Fruit fly (Drosophila melanogaster): ENCODE data around the gene uif.

- TF ChIP-seq CG8478 (optimal IDR thresholded peaks at IDR 0.05) (no peak), pan (optimal IDR thresholded peaks at IDR 0.05) (no peak), psq (optimal IDR thresholded peaks at IDR 0.05) (no peak), Dll (optimal IDR thresholded peaks at IDR 0.05) (no peak), usp (GFP tag; optimal IDR thresholded peaks at IDR 0.05) (no peak), EcR (GFP tag; optimal IDR thresholded peaks at IDR 0.05) (no peak)
Observed at dm6 chr2L:6970813-6971212, 39.3 kb downstream of the uif start.
